Fruit fly (Drosophila melanogaster) whole organism, embryonic: ENCODE measurements around the gene NFAT.
A peak's percentile ranks its signal among the peaks of the same experiment; 100 is the strongest.

ENCODE experiments used
- CG10431 ChIP-seq: fragments of 200-800 bp; sonication (Bioruptor generic); optimal IDR thresholded peaks from 3 replicates; lab custom pipeline; 2018; ENCODE audit warnings: missing biosample characterization, mild to moderate bottlenecking, missing genetic modification characterization
- CG11085 ChIP-seq: fragments of 200-800 bp; sonication (Bioruptor generic); IDR thresholded peaks from 2 replicates; pipeline ENCODE4 v1.3.6; 2022; ENCODE audit warnings: missing biosample characterization, missing genetic modification characterization
- CG11695 ChIP-seq: fragments of 200-800 bp; sonication (Bioruptor generic); IDR thresholded peaks from 3 replicates; pipeline ENCODE4 v1.3.6; 2022; ENCODE audit warnings: missing biosample characterization, missing genetic modification characterization
- CG11696 ChIP-seq: fragments of 200-800 bp; sonication (Bioruptor generic); IDR thresholded peaks from 2 replicates; pipeline ENCODE4 v1.3.6; 2022; ENCODE audit warnings: missing biosample characterization, missing genetic modification characterization
- CG12219 ChIP-seq: fragments of 200-800 bp; sonication (Bioruptor generic); optimal IDR thresholded peaks from 3 replicates; lab custom pipeline; 2018; ENCODE audit warnings: missing biosample characterization, mild to moderate bottlenecking, missing genetic modification characterization
- CG15073 ChIP-seq: fragments of 200-800 bp; sonication (Bioruptor generic); optimal IDR thresholded peaks from 2 replicates; lab custom pipeline; 2016; ENCODE audit warnings: missing biosample characterization, missing genetic modification characterization
- CG17186 ChIP-seq: fragments of 200-800 bp; sonication (Bioruptor generic); optimal IDR thresholded peaks from 3 replicates; lab custom pipeline; 2017; ENCODE audit warnings: missing biosample characterization, missing genetic modification reagents, missing genetic modification characterization
- CG2678 ChIP-seq: fragments of 200-800 bp; sonication (Bioruptor generic); optimal IDR thresholded peaks from 3 replicates; lab custom pipeline; 2019; ENCODE audit warnings: missing biosample characterization, mild to moderate bottlenecking, missing genetic modification characterization, moderate library complexity
- CG2712 ChIP-seq: fragments of 200-800 bp; optimal IDR thresholded peaks from 3 replicates; lab custom pipeline; 2019; ENCODE audit warnings: missing biosample characterization, mild to moderate bottlenecking, missing genetic modification characterization, moderate library complexity
- CG34376 ChIP-seq: fragments of 200-800 bp; sonication (Bioruptor generic); optimal IDR thresholded peaks from 2 replicates; lab custom pipeline; 2018; ENCODE audit warnings: missing biosample characterization, mild to moderate bottlenecking, missing genetic modification characterization
- CG3726 ChIP-seq: fragments of 200-800 bp; sonication (Bioruptor generic); IDR thresholded peaks from 3 replicates; pipeline ENCODE4, ENCODE4 v1.3.6; 2022; ENCODE audit warnings: missing biosample characterization, missing genetic modification characterization
- CG4617 ChIP-seq: fragments of 200-800 bp; sonication (Bioruptor generic); optimal IDR thresholded peaks from 3 replicates; lab custom pipeline; 2016; ENCODE audit warnings: missing biosample characterization, missing genetic modification characterization, borderline replicate concordance
- CG7928 ChIP-seq: fragments of 200-800 bp; sonication (Bioruptor generic); optimal IDR thresholded peaks from 2 replicates; lab custom pipeline; 2017; ENCODE audit warnings: missing biosample characterization, mild to moderate bottlenecking, missing genetic modification characterization
- CG7987 ChIP-seq: fragments of 200-800 bp; sonication (Bioruptor generic); optimal IDR thresholded peaks from 2 replicates; lab custom pipeline; 2018; ENCODE audit warnings: missing biosample characterization, mild to moderate bottlenecking, missing genetic modification characterization, moderate library complexity
- CG8089 ChIP-seq: fragments of 200-800 bp; sonication (Bioruptor generic); optimal IDR thresholded peaks from 3 replicates; lab custom pipeline; 2016; ENCODE audit warnings: missing biosample characterization, missing genetic modification characterization
- CG8290 ChIP-seq, 3 experiments: fragments of 200-800 bp; sonication (Bioruptor generic); optimal IDR thresholded peaks; 2 replicates each; lab custom pipeline; 2016 to 2019; ENCODE audit warnings: missing biosample characterization in 3 of 3, missing genetic modification characterization in 3 of 3, mild to moderate bottlenecking in 2 of 3, moderate library complexity in 1 of 3
- D19A ChIP-seq: fragments of 200-800 bp; optimal IDR thresholded peaks from 3 replicates; lab custom pipeline; 2019; ENCODE audit warnings: missing biosample characterization, mild to moderate bottlenecking, missing genetic modification characterization, moderate library complexity
- Deaf1 ChIP-seq: fragments of 200-800 bp; optimal IDR thresholded peaks from 3 replicates; lab custom pipeline; 2019; ENCODE audit warnings: missing biosample characterization, mild to moderate bottlenecking, missing genetic modification characterization, moderate library complexity
- Drgx ChIP-seq: fragments of 200-800 bp; sonication (Bioruptor generic); IDR thresholded peaks from 2 replicates; pipeline ENCODE4 v1.3.6; 2022; ENCODE audit warnings: missing biosample characterization, missing genetic modification characterization
- Fer1 ChIP-seq: fragments of 200-800 bp; sonication (Bioruptor generic); optimal IDR thresholded peaks from 2 replicates; lab custom pipeline; 2017; ENCODE audit warnings: missing biosample characterization, mild to moderate bottlenecking, missing genetic modification characterization
- H2.0 ChIP-seq: fragments of 200-800 bp; sonication (Bioruptor generic); IDR thresholded peaks from 2 replicates; pipeline ENCODE4 v1.3.6; 2022; ENCODE audit warnings: missing biosample characterization, missing genetic modification characterization
- HLH4C ChIP-seq: fragments of 200-800 bp; sonication (Bioruptor generic); IDR thresholded peaks from 3 replicates; pipeline ENCODE4 v1.3.6; 2022; ENCODE audit warnings: missing biosample characterization, missing genetic modification characterization; ENCODE audit not compliant: partially characterized antibody
- Lim3 ChIP-seq: fragments of 200-800 bp; sonication (Bioruptor generic); IDR thresholded peaks from 2 replicates; pipeline ENCODE4 v1.3.6; 2022; ENCODE audit warnings: missing biosample characterization, missing genetic modification characterization
- Optix ChIP-seq: fragments of 200-800 bp; sonication (Bioruptor generic); IDR thresholded peaks from 3 replicates; pipeline ENCODE4 v1.3.6; 2022; ENCODE audit warnings: missing biosample characterization, missing genetic modification characterization
- Poxn ChIP-seq: fragments of 200-800 bp; sonication (Bioruptor generic); IDR thresholded peaks from 2 replicates; pipeline ENCODE4 v1.3.6; 2022; ENCODE audit warnings: missing biosample characterization, missing genetic modification characterization
- Sox100B ChIP-seq: fragments of 200-800 bp; sonication (Bioruptor generic); optimal IDR thresholded peaks from 3 replicates; lab custom pipeline; 2018; ENCODE audit warnings: missing biosample characterization, mild to moderate bottlenecking, missing genetic modification characterization
- Sox102F ChIP-seq: fragments of 200-800 bp; sonication (Bioruptor generic); optimal IDR thresholded peaks from 2 replicates; lab custom pipeline; 2018; ENCODE audit warnings: missing biosample characterization, mild to moderate bottlenecking, missing genetic modification characterization, moderate library complexity
- Spps ChIP-seq: fragments of 200-800 bp; sonication (Bioruptor generic); optimal IDR thresholded peaks from 2 replicates; lab custom pipeline; 2018; ENCODE audit warnings: missing biosample characterization, mild to moderate bottlenecking, missing genetic modification characterization
- Sry-β ChIP-seq: fragments of 200-800 bp; sonication (Bioruptor generic); optimal IDR thresholded peaks from 2 replicates; lab custom pipeline; 2018; ENCODE audit warnings: missing biosample characterization, mild to moderate bottlenecking, missing genetic modification characterization, moderate library complexity
- corto ChIP-seq: fragments of 200-800 bp; sonication (Bioruptor generic); optimal IDR thresholded peaks from 2 replicates; lab custom pipeline; 2016; ENCODE audit warnings: missing biosample characterization, mild to moderate bottlenecking, missing genetic modification characterization, moderate library complexity
- crol ChIP-seq: fragments of 200-800 bp; sonication (Bioruptor generic); IDR thresholded peaks from 2 replicates; pipeline ENCODE4 v1.3.6; 2022; ENCODE audit warnings: missing biosample characterization, missing genetic modification characterization
- dm ChIP-seq: fragments of 200-800 bp; sonication (Bioruptor generic); optimal IDR thresholded peaks from 3 replicates; lab custom pipeline; 2016; ENCODE audit warnings: missing biosample characterization, missing genetic modification characterization
- dmrt11E ChIP-seq: fragments of 200-800 bp; sonication (Bioruptor generic); optimal IDR thresholded peaks from 3 replicates; lab custom pipeline; 2018; ENCODE audit warnings: missing biosample characterization, mild to moderate bottlenecking, missing genetic modification characterization, moderate library complexity
- dmrt99B ChIP-seq: fragments of 200-800 bp; sonication (Bioruptor generic); optimal IDR thresholded peaks from 2 replicates; lab custom pipeline; 2018; ENCODE audit warnings: missing biosample characterization, mild to moderate bottlenecking, missing genetic modification characterization, moderate library complexity
- gem ChIP-seq: fragments of 200-800 bp; sonication (Bioruptor generic); optimal IDR thresholded peaks from 2 replicates; lab custom pipeline; 2019; ENCODE audit warnings: missing biosample characterization, mild to moderate bottlenecking, missing genetic modification characterization, moderate library complexity
- ind ChIP-seq: fragments of 200-800 bp; sonication (Bioruptor generic); optimal IDR thresholded peaks from 3 replicates; lab custom pipeline; 2016; ENCODE audit warnings: missing biosample characterization, missing genetic modification characterization
- inv ChIP-seq: fragments of 200-800 bp; sonication (Bioruptor generic); IDR thresholded peaks from 2 replicates; pipeline ENCODE4 v1.3.6; 2022; ENCODE audit warnings: missing biosample characterization, missing genetic modification characterization; ENCODE audit not compliant: partially characterized antibody
- klu ChIP-seq: fragments of 200-800 bp; sonication (Bioruptor generic); IDR thresholded peaks from 2 replicates; pipeline ENCODE4 v1.3.6; 2022; ENCODE audit warnings: missing biosample characterization, missing genetic modification characterization
- lmd ChIP-seq: fragments of 200-800 bp; sonication (Bioruptor generic); IDR thresholded peaks from 2 replicates; pipeline ENCODE4 v1.3.6; 2022; ENCODE audit warnings: missing biosample characterization, missing genetic modification characterization
- nau ChIP-seq: fragments of 200-800 bp; sonication (Bioruptor generic); optimal IDR thresholded peaks from 3 replicates; lab custom pipeline; 2017; ENCODE audit warnings: missing biosample characterization, mild to moderate bottlenecking, missing genetic modification characterization, missing genetic modification reagents
- onecut ChIP-seq: fragments of 200-800 bp; sonication (Bioruptor generic); IDR thresholded peaks from 2 replicates; pipeline ENCODE4 v1.3.6; 2022; ENCODE audit warnings: missing biosample characterization, missing genetic modification characterization
- pb ChIP-seq: fragments of 200-800 bp; sonication (Bioruptor generic); optimal IDR thresholded peaks from 3 replicates; lab custom pipeline; 2016; ENCODE audit warnings: missing biosample characterization, missing genetic modification characterization
- phol ChIP-seq: fragments of 200-800 bp; sonication (Bioruptor generic); optimal IDR thresholded peaks from 3 replicates; lab custom pipeline; 2018; ENCODE audit warnings: missing biosample characterization, mild to moderate bottlenecking, missing genetic modification characterization, moderate library complexity
- ro ChIP-seq: fragments of 200-800 bp; sonication (Bioruptor generic); IDR thresholded peaks from 2 replicates; pipeline ENCODE4 v1.3.6; 2022; ENCODE audit warnings: missing biosample characterization, missing genetic modification characterization
- row ChIP-seq: fragments of 200-800 bp; sonication (Bioruptor generic); IDR thresholded peaks from 3 replicates; pipeline ENCODE4 v1.3.6; 2022; ENCODE audit warnings: missing biosample characterization, missing genetic modification characterization
- sd ChIP-seq: fragments of 200-800 bp; sonication (Bioruptor generic); optimal IDR thresholded peaks from 3 replicates; lab custom pipeline; 2018; ENCODE audit warnings: missing biosample characterization, mild to moderate bottlenecking, missing genetic modification characterization, moderate library complexity
- sens-2 ChIP-seq: fragments of 200-800 bp; sonication (Bioruptor generic); IDR thresholded peaks from 2 replicates; pipeline ENCODE4 v1.3.6; 2022; ENCODE audit warnings: missing biosample characterization, missing genetic modification characterization
- sim ChIP-seq: fragments of 200-800 bp; sonication (Bioruptor generic); IDR thresholded peaks from 2 replicates; pipeline ENCODE4 v1.3.6; 2022; ENCODE audit warnings: missing biosample characterization, missing genetic modification characterization
- stc ChIP-seq: fragments of 200-800 bp; sonication (Bioruptor generic); IDR thresholded peaks from 2 replicates; pipeline ENCODE4 v1.3.6; 2022; ENCODE audit warnings: missing biosample characterization, missing genetic modification characterization
- tna ChIP-seq: fragments of 200-800 bp; sonication (Bioruptor generic); IDR thresholded peaks from 2 replicates; pipeline ENCODE4 v1.3.6; 2022; ENCODE audit warnings: missing biosample characterization, missing genetic modification characterization; ENCODE audit not compliant: partially characterized antibody

The NFAT gene

DNA sequence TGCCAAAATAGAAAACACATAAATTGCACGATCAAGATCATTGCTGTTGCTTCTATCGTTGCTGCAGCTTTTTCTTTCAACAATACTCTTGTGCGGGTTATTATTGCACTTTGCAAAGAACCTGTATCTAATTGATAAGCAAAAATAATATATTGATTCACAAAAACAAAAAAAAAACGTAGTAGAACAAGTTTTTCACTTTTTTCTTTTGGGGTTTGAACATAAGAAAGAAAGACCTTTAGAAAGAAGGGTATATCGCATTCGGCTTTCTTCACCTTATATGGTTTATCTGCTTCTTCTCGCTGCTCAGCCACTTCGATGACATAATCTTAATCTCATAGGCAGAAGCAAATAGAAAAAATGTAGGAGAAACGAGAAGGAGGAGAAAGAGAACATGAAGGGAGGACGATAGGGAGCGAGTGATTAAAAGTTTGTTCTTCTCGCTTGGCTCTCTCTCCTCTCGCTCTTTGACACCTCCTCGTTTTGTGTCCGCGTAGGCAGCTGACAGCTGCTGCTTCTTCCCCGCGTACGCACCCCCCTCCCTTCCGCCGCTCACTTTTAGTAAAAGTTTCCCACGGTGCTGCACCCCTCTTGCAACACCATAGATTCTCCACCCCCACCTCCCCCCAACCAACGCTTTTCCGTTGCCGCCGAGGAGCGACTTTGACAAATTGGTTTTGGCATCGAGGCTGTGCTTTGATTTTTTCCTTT, 74.3 kb downstream of the NFAT start (continued):
- TF ChIP-seq CG10431 (GFP tag; lab: Kevin White, UChicago), result no peak
- TF ChIP-seq Poxn, result no peak
- TF ChIP-seq Drgx (GFP tag; lab: Robert Waterston, UW), result peak; percentile 65
- no peak for TF ChIP-seq Sox100B (GFP tag; lab: Kevin White, UChicago)
- TF ChIP-seq dm, result no peak
- TF ChIP-seq Lim3 (GFP tag; lab: Robert Waterston, UW), result no peak
- peak; percentile 34 for TF ChIP-seq gem
- TF ChIP-seq stc (GFP tag; lab: Robert Waterston, UW), result no peak
- TF ChIP-seq sd (tag; lab: Kevin White, UChicago), result no peak
- TF ChIP-seq CG15073 (GFP tag; lab: Kevin White, UChicago), result no peak
- TF ChIP-seq pb, result no peak
- no peak for TF ChIP-seq CG7987
- TF ChIP-seq Spps, result no peak
- peak; percentile 57; the same call in 1 of the 2 replicates for TF ChIP-seq crol (GFP tag; lab: Robert Waterston, UW)
- TF ChIP-seq Fer1 (GFP tag; lab: Kevin White, UChicago), result no peak
- no peak for TF ChIP-seq CG3726 (GFP tag; lab: Robert Waterston, UW)
- peak; percentile 1 for TF ChIP-seq dmrt99B (tag; lab: Kevin White, UChicago)
- no peak for TF ChIP-seq CG4617
- TF ChIP-seq ind (GFP tag; lab: Kevin White, UChicago), result no peak
- no peak for TF ChIP-seq Sry-β (GFP tag; lab: Kevin White, UChicago)
- TF ChIP-seq Optix, result no peak
- no peak for TF ChIP-seq sim (GFP tag; lab: Robert Waterston, UW)
- no peak for TF ChIP-seq onecut
- peak; percentile 29; the same call in 1 of the 3 replicates for TF ChIP-seq row (GFP tag; lab: Robert Waterston, UW)
- TF ChIP-seq lmd (GFP tag; lab: Robert Waterston, UW), result no peak
- TF ChIP-seq dmrt11E (tag; lab: Kevin White, UChicago), result no peak
- TF ChIP-seq CG8089 (GFP tag; lab: Kevin White, UChicago), result no peak
- TF ChIP-seq CG11085 (GFP tag; lab: Robert Waterston, UW), result no peak
- TF ChIP-seq Deaf1, result no peak
- TF ChIP-seq phol (tag; lab: Kevin White, UChicago), result no peak
- TF ChIP-seq sens-2 (GFP tag; lab: Robert Waterston, UW), result no peak
- TF ChIP-seq inv (GFP tag; lab: Robert Waterston, UW), result no peak
- TF ChIP-seq corto (GFP tag; lab: Kevin White, UChicago), result no peak
- no peak for TF ChIP-seq tna
- TF ChIP-seq CG34376 (GFP tag; lab: Kevin White, UChicago), result no peak
- no peak for TF ChIP-seq CG12219 (GFP tag; lab: Kevin White, UChicago)
- TF ChIP-seq HLH4C (GFP tag; lab: Robert Waterston, UW), result no peak
- no peak for TF ChIP-seq ro (GFP tag; lab: Robert Waterston, UW)
- no peak for TF ChIP-seq CG11695 (GFP tag; lab: Robert Waterston, UW)
- no peak for TF ChIP-seq CG17186
- TF ChIP-seq CG7928, result no peak
- TF ChIP-seq CG2678 (tag; lab: Kevin White, UChicago), result peak; percentile 7
- TF ChIP-seq D19A (tag; lab: Kevin White, UChicago), result peak; percentile 62
- TF ChIP-seq CG8290 (GFP tag; optimal IDR thresholded peaks at IDR 0.05; lab: Kevin White, UChicago), result no peak
- no peak for TF ChIP-seq CG8290 (tag; optimal IDR thresholded peaks at IDR 0.05; lab: Kevin White, UChicago)
- TF ChIP-seq CG11696, result no peak
- TF ChIP-seq nau, result peak; percentile 19
- TF ChIP-seq Sox102F (GFP tag; lab: Kevin White, UChicago), result peak; percentile 5
- no peak for TF ChIP-seq CG2712
- TF ChIP-seq klu (GFP tag; lab: Robert Waterston, UW), result no peak
- no peak for TF ChIP-seq H2.0
